Fruit fly (Drosophila melanogaster) whole organism: Measurements from ENCODE around the gene CG14693.

Experiments used
- EcR ChIP-seq, 2 experiments: fragments of >200 bp; optimal IDR thresholded peaks; 2 replicates each; lab custom pipeline; 2017; ENCODE audit warnings: missing biosample characterization in 2 of 2, missing genetic modification characterization in 2 of 2, missing genetic modification reagents in 2 of 2
- pan ChIP-seq: fragments of >200 bp; optimal IDR thresholded peaks from 2 replicates; lab custom pipeline; 2017
- psq ChIP-seq: fragments of >200 bp; optimal IDR thresholded peaks from 2 replicates; lab custom pipeline; 2017

DNA sequence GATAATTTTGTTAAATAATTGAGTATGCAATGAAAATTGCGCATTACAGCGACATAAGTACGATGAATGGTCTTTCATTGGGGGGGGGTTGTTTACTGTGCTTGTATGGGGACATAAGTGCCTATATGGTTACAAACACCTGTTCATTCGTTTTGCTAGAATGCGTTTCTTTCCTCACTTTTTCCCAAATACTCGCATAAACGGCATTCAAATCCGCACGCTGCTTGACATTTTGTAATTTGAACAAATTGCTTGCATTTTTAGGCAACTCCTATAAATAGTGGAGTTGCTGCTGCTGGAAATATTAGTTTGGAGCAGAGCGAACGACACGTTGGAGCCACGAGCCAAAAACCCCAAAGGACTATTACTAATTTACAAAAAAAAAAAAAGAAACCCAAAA lies 35.6 kb downstream of the CG14693 start, which contains the start of gene Desi:
- TF ChIP-seq EcR (GFP tag; optimal IDR thresholded peaks at IDR 0.05; lab: Kevin White, UChicago) (no peak), pan (lab: Kevin White, UChicago) (no peak), psq (no peak)
